Fruit fly (Drosophila melanogaster) whole organism, embryonic: ENCODE results near the gene Nprl3.

Experiments
- Aef1 ChIP-seq: fragments of 200-800 bp; sonication (Bioruptor generic); IDR thresholded peaks from 3 replicates; pipeline ENCODE4 v1.3.6; 2022; ENCODE audit warnings: missing biosample characterization, missing genetic modification characterization
- BEAF-32 ChIP-seq: fragments of 200-800 bp; sonication (Bioruptor generic); optimal IDR thresholded peaks from 3 replicates; lab custom pipeline; 2017; ENCODE audit warnings: missing biosample characterization, missing genetic modification characterization, mild to moderate bottlenecking, moderate library complexity, missing genetic modification reagents
- BtbVII ChIP-seq: fragments of 200-800 bp; sonication (Bioruptor generic); optimal IDR thresholded peaks from 3 replicates; lab custom pipeline; 2017; ENCODE audit warnings: missing biosample characterization, mild to moderate bottlenecking, missing genetic modification characterization
- CG11093 ChIP-seq: fragments of 200-800 bp; sonication (Bioruptor generic); IDR thresholded peaks from 3 replicates; pipeline ENCODE4 v1.3.6; 2022; ENCODE audit warnings: missing biosample characterization, missing genetic modification characterization
- CG11247 ChIP-seq: fragments of 200-800 bp; sonication (Bioruptor generic); IDR thresholded peaks from 2 replicates; pipeline ENCODE4 v1.3.6; 2022; ENCODE audit warnings: missing biosample characterization, missing genetic modification characterization
- CG11696 ChIP-seq: fragments of 200-800 bp; sonication (Bioruptor generic); IDR thresholded peaks from 2 replicates; pipeline ENCODE4 v1.3.6; 2022; ENCODE audit warnings: missing biosample characterization, missing genetic modification characterization
- CG12219 ChIP-seq: fragments of 200-800 bp; sonication (Bioruptor generic); optimal IDR thresholded peaks from 3 replicates; lab custom pipeline; 2018; ENCODE audit warnings: missing biosample characterization, mild to moderate bottlenecking, missing genetic modification characterization
- CG12236 ChIP-seq: fragments of 200-800 bp; sonication (Bioruptor generic); optimal IDR thresholded peaks from 2 replicates; lab custom pipeline; 2016; ENCODE audit warnings: missing biosample characterization, missing genetic modification characterization
- CG13123 ChIP-seq: fragments of 200-800 bp; sonication (Bioruptor generic); optimal IDR thresholded peaks from 2 replicates; lab custom pipeline; 2016; ENCODE audit warnings: missing biosample characterization, missing genetic modification characterization
- CG16813 ChIP-seq: fragments of 200-800 bp; sonication (Bioruptor generic); IDR thresholded peaks from 3 replicates; pipeline ENCODE4 v1.3.6; 2022; ENCODE audit warnings: missing biosample characterization, missing genetic modification characterization; ENCODE audit not compliant: partially characterized antibody
- CG17361 ChIP-seq: fragments of 200-800 bp; sonication (Bioruptor generic); IDR thresholded peaks from 3 replicates; pipeline ENCODE4 v1.3.6; 2022; ENCODE audit warnings: missing biosample characterization, missing genetic modification characterization
- CG18599 ChIP-seq: fragments of 200-800 bp; sonication (Bioruptor generic); optimal IDR thresholded peaks from 3 replicates; lab custom pipeline; 2017; ENCODE audit warnings: missing biosample characterization, missing genetic modification characterization, mild to moderate bottlenecking, moderate library complexity, missing genetic modification reagents
- CG2199 ChIP-seq: fragments of 200-800 bp; sonication (Bioruptor generic); IDR thresholded peaks from 3 replicates; pipeline ENCODE4 v1.3.6; 2022; ENCODE audit warnings: missing biosample characterization, missing genetic modification characterization
- CG2889 ChIP-seq: fragments of 200-800 bp; sonication (Bioruptor generic); IDR thresholded peaks from 3 replicates; pipeline ENCODE4 v1.3.6; 2022; ENCODE audit warnings: missing biosample characterization, missing genetic modification characterization
- CG33557 ChIP-seq: fragments of 200-800 bp; sonication (Bioruptor generic); optimal IDR thresholded peaks from 2 replicates; lab custom pipeline; 2019; ENCODE audit warnings: missing biosample characterization, mild to moderate bottlenecking, missing genetic modification characterization, moderate library complexity
- CG34224 ChIP-seq: fragments of 200-800 bp; sonication (Bioruptor generic); IDR thresholded peaks from 3 replicates; pipeline ENCODE4 v1.3.6; 2022; ENCODE audit warnings: missing biosample characterization, missing genetic modification characterization; ENCODE audit not compliant: partially characterized antibody
- CG3726 ChIP-seq: fragments of 200-800 bp; sonication (Bioruptor generic); IDR thresholded peaks from 3 replicates; pipeline ENCODE4, ENCODE4 v1.3.6; 2022; ENCODE audit warnings: missing biosample characterization, missing genetic modification characterization
- CG3847 ChIP-seq: fragments of 200-800 bp; sonication (Bioruptor generic); IDR thresholded peaks from 2 replicates; pipeline ENCODE4 v1.3.6; 2022; ENCODE audit warnings: missing biosample characterization, missing genetic modification characterization
- CG6683 ChIP-seq: fragments of 200-800 bp; sonication (Bioruptor generic); optimal IDR thresholded peaks from 2 replicates; lab custom pipeline; 2017; ENCODE audit warnings: missing biosample characterization, mild to moderate bottlenecking, missing genetic modification characterization, missing genetic modification reagents
- CG7745 ChIP-seq: fragments of 200-800 bp; sonication (Bioruptor generic); optimal IDR thresholded peaks from 2 replicates; lab custom pipeline; 2018; ENCODE audit warnings: missing biosample characterization, mild to moderate bottlenecking, missing genetic modification characterization, moderate library complexity
- CG7786 ChIP-seq: fragments of 200-800 bp; sonication (Bioruptor generic); optimal IDR thresholded peaks from 2 replicates; lab custom pipeline; 2016; ENCODE audit warnings: missing biosample characterization, missing genetic modification characterization
- CG8359 ChIP-seq: fragments of 200-800 bp; sonication (Bioruptor generic); optimal IDR thresholded peaks from 2 replicates; lab custom pipeline; 2017; ENCODE audit warnings: missing biosample characterization, mild to moderate bottlenecking, missing genetic modification characterization, borderline replicate concordance
- CG9817 ChIP-seq: fragments of 200-800 bp; sonication (Bioruptor generic); optimal IDR thresholded peaks from 2 replicates; lab custom pipeline; 2018; ENCODE audit warnings: missing biosample characterization, mild to moderate bottlenecking, missing genetic modification characterization, moderate library complexity
- CG9932 ChIP-seq: fragments of 200-800 bp; sonication (Bioruptor generic); IDR thresholded peaks from 2 replicates; pipeline ENCODE4 v1.3.6; 2022; ENCODE audit warnings: missing biosample characterization, missing genetic modification characterization
- D19B ChIP-seq: fragments of 200-800 bp; sonication (Bioruptor generic); optimal IDR thresholded peaks from 2 replicates; lab custom pipeline; 2017; ENCODE audit warnings: missing biosample characterization, mild to moderate bottlenecking, missing genetic modification characterization
- Dll ChIP-seq: fragments of 200-800 bp; sonication (Bioruptor generic); IDR thresholded peaks from 4 replicates; pipeline ENCODE4 v1.3.6; 2022; ENCODE audit warnings: missing biosample characterization, missing genetic modification characterization; ENCODE audit not compliant: partially characterized antibody
- Ets97D ChIP-seq: fragments of 200-800 bp; sonication (Bioruptor generic); optimal IDR thresholded peaks from 3 replicates; lab custom pipeline; 2016; ENCODE audit warnings: missing biosample characterization, missing genetic modification characterization
- GATAe ChIP-seq: fragments of 200-800 bp; sonication (Bioruptor generic); conservative IDR thresholded peaks from 2 replicates; pipeline ENCODE4 v1.3.6; 2022; ENCODE audit warnings: missing biosample characterization, missing genetic modification characterization
- HLH54F ChIP-seq: fragments of 200-800 bp; sonication (Bioruptor generic); optimal IDR thresholded peaks from 3 replicates; lab custom pipeline; 2016; ENCODE audit warnings: missing biosample characterization, missing genetic modification characterization
- Hr39 ChIP-seq: fragments of >200 bp; optimal IDR thresholded peaks from 2 replicates; lab custom pipeline; 2017
- Kr ChIP-seq: fragments of 200-800 bp; sonication (Bioruptor generic); optimal IDR thresholded peaks from 2 replicates; lab custom pipeline; 2017; ENCODE audit warnings: missing biosample characterization, mild to moderate bottlenecking, missing genetic modification characterization
- MTF-1 ChIP-seq: fragments of 200-800 bp; sonication (Bioruptor generic); optimal IDR thresholded peaks from 2 replicates; lab custom pipeline; 2018; ENCODE audit warnings: missing biosample characterization, mild to moderate bottlenecking, missing genetic modification characterization, borderline replicate concordance
- NC2α ChIP-seq: fragments of 200-800 bp; sonication (Bioruptor generic); optimal IDR thresholded peaks from 2 replicates; lab custom pipeline; 2016; ENCODE audit warnings: missing biosample characterization, missing genetic modification characterization
- NfI ChIP-seq: fragments of 200-800 bp; sonication (Bioruptor generic); optimal IDR thresholded peaks from 3 replicates; lab custom pipeline; 2018; ENCODE audit warnings: missing biosample characterization, mild to moderate bottlenecking, missing genetic modification characterization, moderate library complexity
- Opbp ChIP-seq: fragments of 200-800 bp; sonication (Bioruptor generic); IDR thresholded peaks from 3 replicates; pipeline ENCODE4 v1.3.6; 2022; ENCODE audit warnings: missing biosample characterization, missing genetic modification characterization; ENCODE audit not compliant: partially characterized antibody
- PHDP ChIP-seq: fragments of 200-800 bp; sonication (Bioruptor generic); optimal IDR thresholded peaks from 3 replicates; lab custom pipeline; 2018; ENCODE audit warnings: missing biosample characterization, mild to moderate bottlenecking, missing genetic modification characterization, moderate library complexity
- Poxn ChIP-seq: fragments of 200-800 bp; sonication (Bioruptor generic); IDR thresholded peaks from 2 replicates; pipeline ENCODE4 v1.3.6; 2022; ENCODE audit warnings: missing biosample characterization, missing genetic modification characterization
- Ptx1 ChIP-seq: fragments of 200-800 bp; sonication (Bioruptor generic); IDR thresholded peaks from 2 replicates; pipeline ENCODE4 v1.3.6; 2022; ENCODE audit warnings: missing biosample characterization, missing genetic modification characterization
- Usf ChIP-seq: fragments of 200-800 bp; sonication (Bioruptor generic); optimal IDR thresholded peaks from 2 replicates; lab custom pipeline; 2017; ENCODE audit warnings: missing genotype, missing biosample characterization, missing genetic modification characterization
- Xrp1 ChIP-seq: fragments of 200-800 bp; sonication (Bioruptor generic); IDR thresholded peaks from 2 replicates; pipeline ENCODE4 v1.3.6; 2022; ENCODE audit warnings: missing biosample characterization, missing genetic modification characterization
- cas ChIP-seq: fragments of 200-800 bp; sonication (Bioruptor generic); IDR thresholded peaks from 2 replicates; pipeline ENCODE4 v1.3.6; 2022; ENCODE audit warnings: missing biosample characterization, missing genetic modification characterization
- chn ChIP-seq: fragments of 200-800 bp; sonication (Bioruptor generic); optimal IDR thresholded peaks from 2 replicates; lab custom pipeline; 2016; ENCODE audit warnings: missing biosample characterization, missing genetic modification characterization
- crc ChIP-seq: fragments of 200-800 bp; sonication (Bioruptor generic); optimal IDR thresholded peaks from 2 replicates; lab custom pipeline; 2016; ENCODE audit warnings: missing biosample characterization, missing genetic modification characterization
- esg ChIP-seq: fragments of 200-800 bp; sonication (Bioruptor generic); conservative IDR thresholded peaks from 2 replicates; pipeline ENCODE4 v1.3.6; 2022; ENCODE audit warnings: missing biosample characterization, missing genetic modification characterization
- insv ChIP-seq, 2 experiments: fragments of 200-800 bp; sonication (Bioruptor generic); optimal IDR thresholded peaks; 3 replicates each; lab custom pipeline; 2016 to 2018; ENCODE audit warnings: missing biosample characterization in 2 of 2, missing genetic modification characterization in 2 of 2
- klu ChIP-seq: fragments of 200-800 bp; sonication (Bioruptor generic); IDR thresholded peaks from 2 replicates; pipeline ENCODE4 v1.3.6; 2022; ENCODE audit warnings: missing biosample characterization, missing genetic modification characterization
- nom ChIP-seq: fragments of 200-800 bp; sonication (Bioruptor generic); optimal IDR thresholded peaks from 2 replicates; lab custom pipeline; 2017; ENCODE audit warnings: missing biosample characterization, missing genetic modification characterization, mild to moderate bottlenecking, moderate library complexity, missing genetic modification reagents
- rib ChIP-seq: fragments of 200-800 bp; sonication (Bioruptor generic); IDR thresholded peaks from 2 replicates; pipeline ENCODE4 v1.3.6; 2022; ENCODE audit warnings: missing biosample characterization, missing genetic modification characterization
- tna ChIP-seq: fragments of 200-800 bp; sonication (Bioruptor generic); IDR thresholded peaks from 2 replicates; pipeline ENCODE4 v1.3.6; 2022; ENCODE audit warnings: missing biosample characterization, missing genetic modification characterization; ENCODE audit not compliant: partially characterized antibody
- tx ChIP-seq: fragments of 200-800 bp; sonication (Bioruptor generic); optimal IDR thresholded peaks from 2 replicates; lab custom pipeline; 2016; ENCODE audit warnings: missing biosample characterization, missing genetic modification characterization
- zen ChIP-seq: fragments of 200-800 bp; sonication (Bioruptor generic); optimal IDR thresholded peaks from 3 replicates; lab custom pipeline; 2018; ENCODE audit warnings: missing biosample characterization, mild to moderate bottlenecking, missing genetic modification characterization, moderate library complexity

Gene Nprl3

DNA sequence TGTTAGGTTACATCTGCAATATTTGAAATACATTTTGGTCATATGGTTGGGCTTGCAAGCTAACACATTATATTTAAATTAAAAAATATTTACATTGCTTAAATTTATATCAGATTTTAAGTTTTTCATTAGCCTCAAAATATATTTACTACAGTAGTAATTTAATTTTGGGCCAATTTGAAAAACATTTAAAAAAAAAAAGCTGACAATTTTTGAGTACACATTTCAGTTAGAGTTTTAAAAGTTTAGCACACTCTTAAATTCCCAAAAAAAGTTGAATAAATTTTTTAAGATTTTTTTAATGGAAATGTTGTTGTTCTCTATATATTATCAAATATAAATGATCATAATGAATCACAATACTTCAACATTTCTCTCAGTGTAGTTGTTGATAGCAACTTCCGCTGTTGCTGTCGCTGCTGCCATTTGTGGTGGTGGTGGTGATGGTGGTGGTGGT, 44.4 kb downstream of the Nprl3 start (continued):
- peak; percentile 19; the same call in 1 of the 2 replicates for TF ChIP-seq esg (GFP tag; lab: Robert Waterston, UW)
- no peak for TF ChIP-seq Kr
- TF ChIP-seq D19B (GFP tag; lab: Kevin White, UChicago), result no peak
- TF ChIP-seq tx (GFP tag; lab: Kevin White, UChicago), result no peak
- TF ChIP-seq CG16813, result no peak
- peak; percentile 59 for TF ChIP-seq CG33557 (GFP tag; lab: Kevin White, UChicago)
- TF ChIP-seq CG17361 (GFP tag; lab: Robert Waterston, UW), result peak; percentile 89
- no peak for TF ChIP-seq CG34224 (GFP tag; lab: Robert Waterston, UW)
- TF ChIP-seq CG2889 (GFP tag; lab: Robert Waterston, UW), result no peak
- no peak for TF ChIP-seq HLH54F (GFP tag; lab: Kevin White, UChicago)
- TF ChIP-seq CG9817 (tag; lab: Kevin White, UChicago), result peak; percentile 29
- TF ChIP-seq BEAF-32 (GFP tag; lab: Kevin White, UChicago), result no peak
- TF ChIP-seq Ptx1 (GFP tag; lab: Robert Waterston, UW), result peak; percentile 46
- TF ChIP-seq zen (tag; lab: Kevin White, UChicago), result peak; percentile 78
- TF ChIP-seq NC2α (GFP tag; lab: Kevin White, UChicago), result peak; percentile 18
- no peak for TF ChIP-seq MTF-1 (GFP tag; lab: Kevin White, UChicago)
- peak; percentile 45 for TF ChIP-seq CG6683 (GFP tag; lab: Kevin White, UChicago)
- TF ChIP-seq Xrp1, result peak; percentile 73
- no peak for TF ChIP-seq klu (GFP tag; lab: Robert Waterston, UW)
- TF ChIP-seq Opbp, result no peak
- TF ChIP-seq cas (GFP tag; lab: Robert Waterston, UW), result no peak
- TF ChIP-seq Aef1 (GFP tag; lab: Robert Waterston, UW), result peak; percentile 38; the same call in 1 of the 3 replicates
- TF ChIP-seq CG11247 (GFP tag; lab: Robert Waterston, UW), result no peak
- no peak for TF ChIP-seq Dll
- no peak for TF ChIP-seq CG2199 (GFP tag; lab: Robert Waterston, UW)
- TF ChIP-seq CG18599 (GFP tag; lab: Kevin White, UChicago), result peak; percentile 67
- no peak for TF ChIP-seq rib (GFP tag; lab: Robert Waterston, UW)
- 0 out of 2 replicates have a peak, but pooled peaks have one; percentile 37 for TF ChIP-seq CG3847 (GFP tag; lab: Robert Waterston, UW)
- TF ChIP-seq GATAe (GFP tag; lab: Robert Waterston, UW), result no peak
- TF ChIP-seq CG12219, result no peak
- no peak for TF ChIP-seq CG13123 (GFP tag; lab: Kevin White, UChicago)
- TF ChIP-seq CG8359 (GFP tag; lab: Kevin White, UChicago), result peak; percentile 39
- TF ChIP-seq PHDP (tag; lab: Kevin White, UChicago), result peak; percentile 74
- TF ChIP-seq NfI (GFP tag; lab: Kevin White, UChicago), result peak; percentile 24
- TF ChIP-seq Usf (GFP tag; lab: Kevin White, UChicago), result peak; percentile 40
- TF ChIP-seq Ets97D (GFP tag; lab: Kevin White, UChicago), result no peak
- peak; percentile 61 for TF ChIP-seq chn
- TF ChIP-seq CG9932, result no peak
- no peak for TF ChIP-seq crc (GFP tag; lab: Kevin White, UChicago)
- no peak for TF ChIP-seq CG7745 (tag; lab: Kevin White, UChicago)
- no peak for TF ChIP-seq CG11696 (GFP tag; lab: Robert Waterston, UW)
- TF ChIP-seq insv (GFP tag; optimal IDR thresholded peaks at IDR 0.05; lab: Kevin White, UChicago), result no peak
- TF ChIP-seq Hr39, result no peak
- no peak for TF ChIP-seq CG3726
- no peak for TF ChIP-seq CG12236
- no peak for TF ChIP-seq nom (GFP tag; lab: Kevin White, UChicago)
- TF ChIP-seq Poxn, result no peak
- TF ChIP-seq BtbVII (GFP tag; lab: Kevin White, UChicago), result peak; percentile 51
- TF ChIP-seq CG11093 (GFP tag; lab: Robert Waterston, UW), result no peak
- no peak for TF ChIP-seq tna
- TF ChIP-seq CG7786 (GFP tag; lab: Kevin White, UChicago), result peak; percentile 46
